Fruit fly (Drosophila melanogaster) whole organism, prepupa: ENCODE results near the gene Sarm.

Experiments
- Blimp-1 ChIP-seq: fragments of 200-800 bp; sonication (Bioruptor generic); optimal IDR thresholded peaks from 3 replicates; lab custom pipeline; 2017; ENCODE audit warnings: missing biosample characterization, missing genetic modification characterization, mild to moderate bottlenecking, moderate library complexity, missing genetic modification reagents
- CG10631 ChIP-seq: fragments of 200-800 bp; sonication (Bioruptor generic); optimal IDR thresholded peaks from 2 replicates; lab custom pipeline; 2016; ENCODE audit warnings: missing biosample characterization, missing genetic modification characterization
- CG10669 ChIP-seq: fragments of 200-800 bp; sonication (Bioruptor generic); optimal IDR thresholded peaks from 3 replicates; lab custom pipeline; 2018; ENCODE audit warnings: missing biosample characterization, mild to moderate bottlenecking, missing genetic modification characterization, moderate library complexity
- CG11902 ChIP-seq: fragments of 200-800 bp; sonication (Bioruptor generic); optimal IDR thresholded peaks from 3 replicates; lab custom pipeline; 2016; ENCODE audit warnings: missing biosample characterization, missing genetic modification characterization
- CG15336 ChIP-seq: fragments of 200-800 bp; sonication (Bioruptor generic); IDR thresholded peaks from 2 replicates; pipeline ENCODE4 v1.3.6; 2022; ENCODE audit warnings: missing biosample characterization, missing genetic modification characterization
- CG16779 ChIP-seq: fragments of 200-800 bp; sonication (Bioruptor generic); optimal IDR thresholded peaks from 3 replicates; lab custom pipeline; 2017; ENCODE audit warnings: missing biosample characterization, mild to moderate bottlenecking, missing genetic modification characterization
- CG3032 ChIP-seq: fragments of 200-800 bp; optimal IDR thresholded peaks from 2 replicates; lab custom pipeline; 2019; ENCODE audit warnings: missing biosample characterization, mild to moderate bottlenecking, missing genetic modification characterization, moderate library complexity
- CG34406 ChIP-seq: fragments of 200-800 bp; sonication (Bioruptor generic); optimal IDR thresholded peaks from 3 replicates; lab custom pipeline; 2016; ENCODE audit warnings: missing biosample characterization, missing genetic modification characterization
- CG3919 ChIP-seq: fragments of 200-800 bp; sonication (Bioruptor generic); optimal IDR thresholded peaks from 3 replicates; lab custom pipeline; 2016; ENCODE audit warnings: missing biosample characterization, missing genetic modification characterization
- CG4318 ChIP-seq: fragments of 200-800 bp; sonication (Bioruptor generic); optimal IDR thresholded peaks from 3 replicates; lab custom pipeline; 2017; ENCODE audit warnings: missing biosample characterization, mild to moderate bottlenecking, missing genetic modification characterization
- CG6276 ChIP-seq: fragments of 200-800 bp; sonication (Bioruptor generic); optimal IDR thresholded peaks from 2 replicates; lab custom pipeline; 2017; ENCODE audit warnings: missing biosample characterization, mild to moderate bottlenecking, missing genetic modification characterization
- CG6792 ChIP-seq: fragments of 200-800 bp; sonication (Bioruptor generic); optimal IDR thresholded peaks from 3 replicates; lab custom pipeline; 2016; ENCODE audit warnings: missing biosample characterization, missing genetic modification characterization
- CG6808 ChIP-seq: fragments of 200-800 bp; sonication (Bioruptor generic); optimal IDR thresholded peaks from 3 replicates; lab custom pipeline; 2017; ENCODE audit warnings: missing biosample characterization, missing genetic modification characterization, mild to moderate bottlenecking, moderate library complexity, missing genetic modification reagents
- CG7368 ChIP-seq: fragments of 200-800 bp; sonication (Bioruptor generic); optimal IDR thresholded peaks from 3 replicates; lab custom pipeline; 2016; ENCODE audit warnings: missing biosample characterization, missing genetic modification characterization
- CG8319 ChIP-seq: fragments of 200-800 bp; sonication (Bioruptor generic); optimal IDR thresholded peaks from 3 replicates; lab custom pipeline; 2016; ENCODE audit warnings: missing biosample characterization, missing genetic modification characterization
- CG8632 ChIP-seq: fragments of 200-800 bp; sonication (Bioruptor generic); optimal IDR thresholded peaks from 3 replicates; lab custom pipeline; 2016; ENCODE audit warnings: missing biosample characterization, missing genetic modification characterization
- Eip75B ChIP-seq: fragments of 200-800 bp; sonication (Bioruptor generic); optimal IDR thresholded peaks from 3 replicates; lab custom pipeline; 2016; ENCODE audit warnings: missing biosample characterization, missing genetic modification characterization
- Eip93F ChIP-seq: fragments of 200-800 bp; sonication (Bioruptor generic); optimal IDR thresholded peaks from 2 replicates; lab custom pipeline; 2016; ENCODE audit warnings: missing biosample characterization, mild to moderate bottlenecking, missing genetic modification characterization
- Ets96B ChIP-seq: fragments of 200-800 bp; optimal IDR thresholded peaks from 2 replicates; lab custom pipeline; 2019; ENCODE audit warnings: missing biosample characterization, mild to moderate bottlenecking, missing genetic modification characterization, moderate library complexity
- Gug ChIP-seq: fragments of 200-800 bp; sonication (Bioruptor generic); IDR thresholded peaks from 2 replicates; pipeline ENCODE4 v1.3.6; 2022; ENCODE audit warnings: missing biosample characterization, missing genetic modification characterization
- Hr38 ChIP-seq: sonication (Bioruptor generic); optimal IDR thresholded peaks from 2 replicates; lab custom pipeline; 2016; ENCODE audit warnings: missing biosample characterization, missing genetic modification characterization
- Hr4 ChIP-seq: fragments of 200-800 bp; sonication (Bioruptor generic); optimal IDR thresholded peaks from 3 replicates; lab custom pipeline; 2016; ENCODE audit warnings: missing biosample characterization, missing genetic modification characterization
- Lpt ChIP-seq: fragments of 200-800 bp; sonication (Bioruptor generic); optimal IDR thresholded peaks from 3 replicates; lab custom pipeline; 2016; ENCODE audit warnings: missing biosample characterization, missing genetic modification characterization
- Met ChIP-seq: fragments of 200-800 bp; sonication (Bioruptor generic); optimal IDR thresholded peaks from 3 replicates; lab custom pipeline; 2016; ENCODE audit warnings: missing biosample characterization, missing genetic modification characterization
- OdsH ChIP-seq: fragments of 200-800 bp; sonication (Bioruptor generic); optimal IDR thresholded peaks from 3 replicates; lab custom pipeline; 2016; ENCODE audit warnings: missing biosample characterization, missing genetic modification characterization
- Smox ChIP-seq: fragments of 200-800 bp; sonication (Bioruptor generic); optimal IDR thresholded peaks from 3 replicates; lab custom pipeline; 2016; ENCODE audit warnings: missing biosample characterization, missing genetic modification characterization
- Sox14 ChIP-seq: fragments of 200-800 bp; sonication (Bioruptor generic); optimal IDR thresholded peaks from 3 replicates; lab custom pipeline; 2016; ENCODE audit warnings: missing biosample characterization, missing genetic modification characterization
- Sox15 ChIP-seq: fragments of 200-800 bp; sonication (Bioruptor generic); optimal IDR thresholded peaks from 3 replicates; lab custom pipeline; 2016; ENCODE audit warnings: missing biosample characterization, missing genetic modification characterization
- achi ChIP-seq: fragments of 200-800 bp; sonication (Bioruptor generic); optimal IDR thresholded peaks from 3 replicates; lab custom pipeline; 2016; ENCODE audit warnings: missing biosample characterization, missing genetic modification characterization
- acj6 ChIP-seq: fragments of 200-800 bp; sonication (Bioruptor generic); optimal IDR thresholded peaks from 3 replicates; lab custom pipeline; 2016; ENCODE audit warnings: missing biosample characterization, missing genetic modification characterization
- cyc ChIP-seq: fragments of 200-800 bp; sonication (Bioruptor generic); optimal IDR thresholded peaks from 3 replicates; lab custom pipeline; 2016; ENCODE audit warnings: missing biosample characterization, missing genetic modification characterization
- dac ChIP-seq: fragments of 200-800 bp; sonication (Bioruptor generic); optimal IDR thresholded peaks from 2 replicates; lab custom pipeline; 2017; ENCODE audit warnings: missing biosample characterization, mild to moderate bottlenecking, missing genetic modification characterization
- dsx ChIP-seq: fragments of 200-800 bp; optimal IDR thresholded peaks from 3 replicates; lab custom pipeline; 2019; ENCODE audit warnings: missing biosample characterization, mild to moderate bottlenecking, missing genetic modification characterization, moderate library complexity; ENCODE audit not compliant: poor library complexity, severe bottlenecking
- esn ChIP-seq: fragments of 200-800 bp; sonication (Bioruptor generic); optimal IDR thresholded peaks from 2 replicates; lab custom pipeline; 2016; ENCODE audit warnings: missing biosample characterization, mild to moderate bottlenecking, missing genetic modification characterization, moderate library complexity
- fd59A ChIP-seq: fragments of 200-800 bp; sonication (Bioruptor generic); optimal IDR thresholded peaks from 2 replicates; lab custom pipeline; 2017; ENCODE audit warnings: missing biosample characterization, mild to moderate bottlenecking, missing genetic modification characterization, missing genetic modification reagents
- fd85E ChIP-seq: fragments of 200-800 bp; sonication (Bioruptor generic); optimal IDR thresholded peaks from 3 replicates; lab custom pipeline; 2016; ENCODE audit warnings: missing biosample characterization, missing genetic modification characterization
- fkh ChIP-seq: fragments of 200-800 bp; sonication (Bioruptor generic); optimal IDR thresholded peaks from 3 replicates; lab custom pipeline; 2017; ENCODE audit warnings: missing biosample characterization, mild to moderate bottlenecking, missing genetic modification characterization, moderate library complexity
- lz ChIP-seq: fragments of 200-800 bp; sonication (Bioruptor generic); optimal IDR thresholded peaks from 3 replicates; lab custom pipeline; 2016; ENCODE audit warnings: missing biosample characterization, missing genetic modification characterization
- net ChIP-seq: fragments of 200-800 bp; sonication (Bioruptor generic); optimal IDR thresholded peaks from 3 replicates; lab custom pipeline; 2016; ENCODE audit warnings: missing biosample characterization, missing genetic modification characterization
- pdm3 ChIP-seq: fragments of 200-800 bp; sonication (Bioruptor generic); optimal IDR thresholded peaks from 3 replicates; lab custom pipeline; 2016; ENCODE audit warnings: missing biosample characterization, missing genetic modification characterization
- salr ChIP-seq, 2 experiments: fragments of 200-800 bp; sonication (Bioruptor generic); optimal IDR thresholded peaks; 3 replicates each; lab custom pipeline; 2016 to 2018; ENCODE audit warnings: missing biosample characterization in 2 of 2, missing genetic modification characterization in 2 of 2, mild to moderate bottlenecking in 1 of 2
- ss ChIP-seq, 2 experiments: fragments of 200-800 bp; sonication (Bioruptor generic); optimal IDR thresholded peaks; 2 replicates in 1 of 2; 3 replicates in 1 of 2; lab custom pipeline; 2017 to 2018; ENCODE audit warnings: mild to moderate bottlenecking in 2 of 2, missing biosample characterization in 2 of 2, missing genetic modification characterization in 2 of 2, moderate library complexity in 1 of 2
- svp ChIP-seq: fragments of 200-800 bp; sonication (Bioruptor generic); peaks from one replicate; lab custom pipeline; 2016; ENCODE audit warnings: missing biosample characterization, missing genetic modification characterization
- vri ChIP-seq: fragments of 200-800 bp; sonication (Bioruptor generic); optimal IDR thresholded peaks from 3 replicates; lab custom pipeline; 2016; ENCODE audit warnings: missing biosample characterization, mild to moderate bottlenecking, missing genetic modification characterization

The Sarm gene

dm6 chr3L:8024278-8025140 lies 39.2 kb upstream of the Sarm start (continued):
- peak; percentile 75 for TF ChIP-seq esn (GFP tag; lab: Kevin White, UChicago)
- TF ChIP-seq CG6792 (GFP tag; lab: Kevin White, UChicago) = peak; percentile 47
- peak; percentile 25 for TF ChIP-seq Lpt
- peak; percentile 36 for TF ChIP-seq net (GFP tag; lab: Kevin White, UChicago)
- peak; percentile 72 for TF ChIP-seq lz (GFP tag; lab: Kevin White, UChicago)
- peak; percentile 63 for TF ChIP-seq CG3919 (GFP tag; lab: Kevin White, UChicago)
- TF ChIP-seq Gug (GFP tag; lab: Robert Waterston, UW) = peak; percentile 38; the same call in 1 of the 2 replicates
- peak in 1 of 2 experiments; percentile 49 for TF ChIP-seq salr (GFP tag; optimal IDR thresholded peaks at IDR 0.05; lab: Kevin White, UChicago)
- TF ChIP-seq fd59A = peak; percentile 45
- peak; percentile 72 for TF ChIP-seq acj6 (GFP tag; lab: Kevin White, UChicago)
- peak; percentile 17 for TF ChIP-seq CG4318 (GFP tag; lab: Kevin White, UChicago)
- TF ChIP-seq cyc (GFP tag; lab: Kevin White, UChicago) = peak; percentile 54
- TF ChIP-seq Hr4 = peak; percentile 65
- TF ChIP-seq CG3032 (tag; lab: Kevin White, UChicago) = peak; percentile 50
- TF ChIP-seq CG7368 (GFP tag; lab: Kevin White, UChicago) = peak; percentile 11
- peak; percentile 49 for TF ChIP-seq CG10669 (GFP tag; lab: Kevin White, UChicago)
- TF ChIP-seq CG6276 (GFP tag; lab: Kevin White, UChicago) = peak; percentile 56
- TF ChIP-seq CG8632 (GFP tag; lab: Kevin White, UChicago) = peak; percentile 47
- TF ChIP-seq pdm3 (GFP tag; lab: Kevin White, UChicago) = peak; percentile 57
- TF ChIP-seq CG34406 (GFP tag; lab: Kevin White, UChicago) = peak; percentile 60
- peak; percentile 25 for TF ChIP-seq dsx (GFP tag; lab: Kevin White, UChicago)
- peak; percentile 57 for TF ChIP-seq CG10631 (GFP tag; lab: Kevin White, UChicago)
- TF ChIP-seq Sox14 (GFP tag; lab: Kevin White, UChicago) = peak; percentile 66
- TF ChIP-seq CG15336 = peak; percentile 78
- TF ChIP-seq fd85E (GFP tag; lab: Kevin White, UChicago) = no peak
- TF ChIP-seq Met (GFP tag; lab: Kevin White, UChicago) = peak; percentile 68
- peak; percentile 61 for TF ChIP-seq svp (GFP tag; lab: Kevin White, UChicago)

dm6 chr3L:8027212-8027611 lies 36.5 kb upstream of the Sarm start:
- TF ChIP-seq Hr38 (GFP tag; lab: Kevin White, UChicago) (no peak), CG7368 (GFP tag; lab: Kevin White, UChicago) (no peak), Sox15 (GFP tag; lab: Kevin White, UChicago) (no peak), achi (no peak), ss (GFP tag; optimal IDR thresholded peaks at IDR 0.05; lab: Kevin White, UChicago) (peak in 1 of 2 experiments; percentile 80), fkh (GFP tag; lab: Kevin White, UChicago) (no peak), lz (GFP tag; lab: Kevin White, UChicago) (no peak), Eip93F (no peak)
- TF ChIP-seq, all 60 proteins: peak for 1

DNA sequence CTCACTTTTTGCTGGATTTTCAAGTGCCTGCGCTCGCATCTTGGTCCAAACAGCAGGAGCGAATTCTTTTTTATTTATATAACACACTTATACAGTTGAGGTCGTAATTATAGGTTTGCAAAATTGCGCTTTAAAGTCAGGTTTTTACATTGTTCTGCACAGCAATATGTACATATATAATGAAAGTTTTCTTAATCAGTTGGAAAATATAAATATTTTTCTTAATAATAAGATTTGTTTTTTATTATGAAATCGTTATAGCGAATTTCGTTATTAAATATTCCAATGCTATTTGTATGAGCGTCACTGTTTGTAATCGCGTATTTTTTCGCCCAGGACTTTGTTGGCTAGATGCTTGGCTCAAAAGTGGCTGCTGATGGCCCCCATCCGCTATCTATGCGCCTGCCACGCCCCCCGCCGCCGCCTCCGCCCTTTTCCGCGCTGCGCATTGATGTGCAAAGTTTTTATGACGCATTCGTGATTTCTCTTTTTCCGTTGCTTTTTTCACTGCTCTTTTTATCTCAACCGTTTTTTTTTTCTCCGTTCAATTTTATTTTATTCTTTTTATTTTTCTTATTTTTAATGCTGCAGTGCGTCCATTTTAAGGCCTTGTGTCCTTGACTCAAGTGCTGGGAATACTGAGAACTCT lies 35.9 kb upstream of the Sarm start:
- peak; percentile 42 for TF ChIP-seq vri
- peak; percentile 81 for TF ChIP-seq OdsH
- TF ChIP-seq Smox (GFP tag; lab: Kevin White, UChicago) = peak; percentile 70
- TF ChIP-seq Sox15 (GFP tag; lab: Kevin White, UChicago) = peak; percentile 52
- peak; percentile 78 for TF ChIP-seq CG10631 (GFP tag; lab: Kevin White, UChicago)
- TF ChIP-seq Eip75B (GFP tag; lab: Kevin White, UChicago) = peak; percentile 53
- TF ChIP-seq CG8319 (GFP tag; lab: Kevin White, UChicago) = peak; percentile 50
- peak; percentile 87 for TF ChIP-seq svp (GFP tag; lab: Kevin White, UChicago)
- TF ChIP-seq acj6 (GFP tag; lab: Kevin White, UChicago) = peak; percentile 78
- peak; percentile 38 for TF ChIP-seq fd85E (GFP tag; lab: Kevin White, UChicago)
- TF ChIP-seq dac = no peak
- TF ChIP-seq Hr38 (GFP tag; lab: Kevin White, UChicago) = no peak
- peak; percentile 21 for TF ChIP-seq CG16779 (tag; lab: Kevin White, UChicago)
- peak; percentile 76 for TF ChIP-seq CG34406 (GFP tag; lab: Kevin White, UChicago)
- peak; percentile 9 for TF ChIP-seq Blimp-1
- peak; percentile 71 for TF ChIP-seq CG3919 (GFP tag; lab: Kevin White, UChicago)
- peak; percentile 44 for TF ChIP-seq CG11902 (GFP tag; lab: Kevin White, UChicago)
- TF ChIP-seq CG6808 (GFP tag; lab: Kevin White, UChicago) = peak; percentile 68
- TF ChIP-seq CG6792 (GFP tag; lab: Kevin White, UChicago) = peak; percentile 73
- TF ChIP-seq Ets96B (tag; lab: Kevin White, UChicago) = peak; percentile 83
- TF ChIP-seq CG15336 = peak; percentile 69
